Fruit fly (Drosophila melanogaster) whole organism, embryonic: ENCODE measurements around the gene yps.

ENCODE experiments used
- Bdp1 ChIP-seq: fragments of 200-800 bp; sonication (Bioruptor generic); optimal IDR thresholded peaks from 3 replicates; lab custom pipeline; 2016; ENCODE audit warnings: missing biosample characterization, missing genetic modification characterization
- CG11085 ChIP-seq: fragments of 200-800 bp; sonication (Bioruptor generic); IDR thresholded peaks from 2 replicates; pipeline ENCODE4 v1.3.6; 2022; ENCODE audit warnings: missing biosample characterization, missing genetic modification characterization
- CG11456 ChIP-seq: fragments of 200-800 bp; sonication (Bioruptor generic); IDR thresholded peaks from 3 replicates; pipeline ENCODE4 v1.3.6; 2022; ENCODE audit warnings: missing biosample characterization, missing genetic modification characterization
- CG12236 ChIP-seq: fragments of 200-800 bp; sonication (Bioruptor generic); optimal IDR thresholded peaks from 2 replicates; lab custom pipeline; 2016; ENCODE audit warnings: missing biosample characterization, missing genetic modification characterization
- CG12769 ChIP-seq: fragments of 200-800 bp; sonication (Bioruptor generic); optimal IDR thresholded peaks from 2 replicates; lab custom pipeline; 2019; ENCODE audit warnings: missing biosample characterization, mild to moderate bottlenecking, missing genetic modification characterization, moderate library complexity
- CG15011 ChIP-seq: fragments of 200-800 bp; sonication (Bioruptor generic); optimal IDR thresholded peaks from 3 replicates; lab custom pipeline; 2018; ENCODE audit warnings: missing biosample characterization, mild to moderate bottlenecking, missing genetic modification characterization
- CG1529 ChIP-seq: fragments of 200-800 bp; sonication (Bioruptor generic); optimal IDR thresholded peaks from 3 replicates; lab custom pipeline; 2018; ENCODE audit warnings: missing biosample characterization, missing genetic modification characterization
- CG1647 ChIP-seq: fragments of 200-800 bp; sonication (Bioruptor generic); optimal IDR thresholded peaks from 3 replicates; lab custom pipeline; 2016; ENCODE audit warnings: missing biosample characterization, missing genetic modification characterization
- CG16779 ChIP-seq: fragments of 200-800 bp; sonication (Bioruptor generic); IDR thresholded peaks from 2 replicates; pipeline ENCODE4 v1.3.6; 2022; ENCODE audit warnings: missing biosample characterization, missing genetic modification characterization
- CG17385 ChIP-seq: fragments of 200-800 bp; sonication (Bioruptor generic); optimal IDR thresholded peaks from 3 replicates; lab custom pipeline; 2018; ENCODE audit warnings: missing biosample characterization, mild to moderate bottlenecking, missing genetic modification characterization
- CG17829 ChIP-seq: fragments of 200-800 bp; optimal IDR thresholded peaks from 2 replicates; lab custom pipeline; 2019; ENCODE audit warnings: missing biosample characterization, mild to moderate bottlenecking, missing genetic modification characterization, moderate library complexity
- CG18011 ChIP-seq: fragments of 200-800 bp; sonication (Bioruptor generic); optimal IDR thresholded peaks from 2 replicates; lab custom pipeline; 2017; ENCODE audit warnings: missing biosample characterization, missing genetic modification characterization, mild to moderate bottlenecking, moderate library complexity, missing genotype
- CG18476 ChIP-seq: fragments of 200-800 bp; sonication (Bioruptor generic); optimal IDR thresholded peaks from 2 replicates; lab custom pipeline; 2016; ENCODE audit warnings: missing biosample characterization, mild to moderate bottlenecking, missing genetic modification characterization
- CG2120 ChIP-seq: fragments of 200-800 bp; sonication (Bioruptor generic); optimal IDR thresholded peaks from 3 replicates; lab custom pipeline; 2016; ENCODE audit warnings: missing biosample characterization, missing genetic modification characterization
- CG3163 ChIP-seq: fragments of 200-800 bp; sonication (Bioruptor generic); optimal IDR thresholded peaks from 3 replicates; lab custom pipeline; 2016; ENCODE audit warnings: missing biosample characterization, missing genetic modification characterization
- CG34224 ChIP-seq: fragments of 200-800 bp; sonication (Bioruptor generic); IDR thresholded peaks from 3 replicates; pipeline ENCODE4 v1.3.6; 2022; ENCODE audit warnings: missing biosample characterization, missing genetic modification characterization; ENCODE audit not compliant: partially characterized antibody
- CG42726 ChIP-seq: fragments of 200-800 bp; sonication (Bioruptor generic); IDR thresholded peaks from 2 replicates; pipeline ENCODE4 v1.3.6; 2022; ENCODE audit warnings: missing biosample characterization, missing genetic modification characterization; ENCODE audit not compliant: partially characterized antibody
- CG6254 ChIP-seq: fragments of 200-800 bp; sonication (Bioruptor generic); optimal IDR thresholded peaks from 3 replicates; lab custom pipeline; 2017; ENCODE audit warnings: mild to moderate bottlenecking, missing biosample characterization, missing genetic modification reagents, missing genetic modification characterization
- CG7357 ChIP-seq: fragments of 200-800 bp; sonication (Bioruptor generic); IDR thresholded peaks from 3 replicates; pipeline ENCODE4 v1.3.6; 2022; ENCODE audit warnings: missing biosample characterization, missing genetic modification characterization
- CG7372 ChIP-seq: fragments of 200-800 bp; sonication (Bioruptor generic); IDR thresholded peaks from 2 replicates; pipeline ENCODE4 v1.3.6; 2022; ENCODE audit warnings: missing biosample characterization, missing genetic modification characterization
- CG8924 ChIP-seq: fragments of 200-800 bp; optimal IDR thresholded peaks from 3 replicates; lab custom pipeline; 2019; ENCODE audit warnings: missing biosample characterization, mild to moderate bottlenecking, missing genetic modification characterization, moderate library complexity
- CTCF ChIP-seq: fragments of 200-800 bp; sonication (Bioruptor generic); optimal IDR thresholded peaks from 2 replicates; lab custom pipeline; 2017; ENCODE audit warnings: missing biosample characterization, mild to moderate bottlenecking, missing genetic modification characterization, moderate library complexity
- Dad ChIP-seq: fragments of 200-800 bp; sonication (Bioruptor generic); optimal IDR thresholded peaks from 3 replicates; lab custom pipeline; 2016; ENCODE audit warnings: missing biosample characterization, missing genetic modification characterization
- Doc2 ChIP-seq: fragments of 200-800 bp; sonication (Bioruptor generic); IDR thresholded peaks from 2 replicates; pipeline ENCODE4 v1.3.6; 2022; ENCODE audit warnings: missing biosample characterization, missing genetic modification characterization
- ERR ChIP-seq: fragments of 200-800 bp; sonication (Bioruptor generic); optimal IDR thresholded peaks from 2 replicates; lab custom pipeline; 2016; ENCODE audit warnings: missing biosample characterization, missing genetic modification characterization
- Elba2 ChIP-seq: fragments of 200-800 bp; sonication (Bioruptor generic); optimal IDR thresholded peaks from 3 replicates; lab custom pipeline; 2016; ENCODE audit warnings: missing biosample characterization, missing genetic modification characterization
- Jarid2 ChIP-seq: fragments of 200-800 bp; sonication (Bioruptor generic); optimal IDR thresholded peaks from 3 replicates; lab custom pipeline; 2017; ENCODE audit warnings: mild to moderate bottlenecking, missing biosample characterization, missing genetic modification reagents, missing genetic modification characterization
- Kr ChIP-seq: fragments of 200-800 bp; sonication (Bioruptor generic); optimal IDR thresholded peaks from 2 replicates; lab custom pipeline; 2017; ENCODE audit warnings: missing biosample characterization, mild to moderate bottlenecking, missing genetic modification characterization
- Lhr ChIP-seq: fragments of 200-800 bp; sonication (Bioruptor generic); optimal IDR thresholded peaks from 3 replicates; lab custom pipeline; 2017; ENCODE audit warnings: mild to moderate bottlenecking, missing biosample characterization, missing genetic modification reagents, missing genetic modification characterization
- MESR4 ChIP-seq: fragments of 200-800 bp; sonication (Bioruptor generic); optimal IDR thresholded peaks from 2 replicates; lab custom pipeline; 2018; ENCODE audit warnings: missing biosample characterization, mild to moderate bottlenecking, missing genetic modification characterization, moderate library complexity
- Nf-YA ChIP-seq: fragments of 200-800 bp; sonication (Bioruptor generic); IDR thresholded peaks from 2 replicates; pipeline ENCODE4 v1.3.6; 2022; ENCODE audit warnings: missing biosample characterization, missing genetic modification characterization
- NfI ChIP-seq: fragments of 200-800 bp; sonication (Bioruptor generic); optimal IDR thresholded peaks from 3 replicates; lab custom pipeline; 2018; ENCODE audit warnings: missing biosample characterization, mild to moderate bottlenecking, missing genetic modification characterization, moderate library complexity
- Ravus ChIP-seq: fragments of 200-800 bp; sonication (Bioruptor generic); IDR thresholded peaks from 2 replicates; pipeline ENCODE4 v1.3.6; 2022; ENCODE audit warnings: missing biosample characterization, missing genetic modification characterization
- aop ChIP-seq: fragments of 200-800 bp; sonication (Bioruptor generic); IDR thresholded peaks from 2 replicates; pipeline ENCODE4 v1.3.6; 2022; ENCODE audit warnings: missing biosample characterization, missing genetic modification characterization
- ara ChIP-seq: fragments of 200-800 bp; sonication (Bioruptor generic); IDR thresholded peaks from 2 replicates; pipeline ENCODE4 v1.3.6; 2022; ENCODE audit warnings: missing biosample characterization, missing genetic modification characterization
- ash1 ChIP-seq: fragments of 200-800 bp; sonication (Bioruptor generic); optimal IDR thresholded peaks from 2 replicates; lab custom pipeline; 2018; ENCODE audit warnings: missing biosample characterization, mild to moderate bottlenecking, missing genetic modification characterization
- br ChIP-seq: fragments of >200 bp; optimal IDR thresholded peaks from 2 replicates; lab custom pipeline; 2017
- chinmo ChIP-seq: fragments of 200-800 bp; sonication (Bioruptor generic); IDR thresholded peaks from 4 replicates; pipeline ENCODE4 v1.3.6; 2022; ENCODE audit warnings: missing biosample characterization, missing genetic modification characterization; ENCODE audit not compliant: partially characterized antibody
- chn ChIP-seq: fragments of 200-800 bp; sonication (Bioruptor generic); optimal IDR thresholded peaks from 2 replicates; lab custom pipeline; 2016; ENCODE audit warnings: missing biosample characterization, missing genetic modification characterization
- crc ChIP-seq: fragments of 200-800 bp; sonication (Bioruptor generic); optimal IDR thresholded peaks from 2 replicates; lab custom pipeline; 2016; ENCODE audit warnings: missing biosample characterization, missing genetic modification characterization
- crol ChIP-seq: fragments of 200-800 bp; sonication (Bioruptor generic); IDR thresholded peaks from 2 replicates; pipeline ENCODE4 v1.3.6; 2022; ENCODE audit warnings: missing biosample characterization, missing genetic modification characterization
- ewg ChIP-seq: fragments of 200-800 bp; sonication (Bioruptor generic); optimal IDR thresholded peaks from 3 replicates; lab custom pipeline; 2017; ENCODE audit warnings: mild to moderate bottlenecking, missing biosample characterization, missing genetic modification reagents, missing genetic modification characterization
- gce ChIP-seq: fragments of 200-800 bp; sonication (Bioruptor generic); IDR thresholded peaks from 3 replicates; pipeline ENCODE4 v1.3.6; 2022; ENCODE audit warnings: missing biosample characterization, missing genetic modification characterization
- gsb-n ChIP-seq: fragments of 200-800 bp; sonication (Bioruptor generic); optimal IDR thresholded peaks from 3 replicates; lab custom pipeline; 2018; ENCODE audit warnings: missing biosample characterization, mild to moderate bottlenecking, missing genetic modification characterization
- ken ChIP-seq: fragments of 200-800 bp; sonication (Bioruptor generic); IDR thresholded peaks from 3 replicates; pipeline ENCODE4 v1.3.6; 2022; ENCODE audit warnings: missing biosample characterization, missing genetic modification characterization
- lov ChIP-seq, 2 experiments: fragments of 200-800 bp in 1 of 2; fragments of >200 bp in 1 of 2; sonication (Bioruptor generic) in 1 of 2; IDR thresholded peaks in 1 of 2; optimal IDR thresholded peaks in 1 of 2; 2 replicates in 1 of 2; 3 replicates in 1 of 2; pipeline versions ENCODE4 v1.3.6 to Lab custom; 2017 to 2022; ENCODE audit warnings: missing biosample characterization in 1 of 2, missing genetic modification characterization in 1 of 2
- otp ChIP-seq: fragments of 200-800 bp; sonication (Bioruptor generic); IDR thresholded peaks from 3 replicates; pipeline ENCODE4, ENCODE4 v1.3.6; 2022; ENCODE audit warnings: missing biosample characterization, missing genetic modification characterization
- shn ChIP-seq: fragments of 200-800 bp; sonication (Bioruptor generic); optimal IDR thresholded peaks from 3 replicates; lab custom pipeline; 2016; ENCODE audit warnings: missing biosample characterization, missing genetic modification characterization
- vnd ChIP-seq: fragments of 200-800 bp; sonication (Bioruptor generic); IDR thresholded peaks from 3 replicates; pipeline ENCODE4 v1.3.6; 2022; ENCODE audit warnings: missing biosample characterization, missing genetic modification characterization; ENCODE audit not compliant: partially characterized antibody
- zf30C ChIP-seq: fragments of 200-800 bp; sonication (Bioruptor generic); optimal IDR thresholded peaks from 3 replicates; lab custom pipeline; 2018; ENCODE audit warnings: missing biosample characterization, mild to moderate bottlenecking, missing genetic modification characterization

The yps gene

dm6 chr3L:12138113-12138899 is 13.4 kb upstream of the yps start, which contains the start of the genes ND-SGDH and RhoGAP68F (continued):
- TF ChIP-seq CG2120 (GFP tag; lab: Kevin White, UChicago) (peak; percentile 86), Doc2 (GFP tag; lab: Robert Waterston, UW) (no peak), CG16779 (GFP tag; lab: Robert Waterston, UW) (no peak), Bdp1 (GFP tag; lab: Kevin White, UChicago) (peak; percentile 7), ewg (peak; percentile 48), CG8924 (tag; lab: Kevin White, UChicago) (peak; percentile 69), chn (GFP tag; lab: Kevin White, UChicago) (peak; percentile 71), shn (peak; percentile 69), CG7372 (GFP tag; lab: Robert Waterston, UW) (peak; percentile 74), CG11456 (GFP tag; lab: Robert Waterston, UW) (no peak; the same call in 2 of the 3 replicates), Nf-YA (no peak), CG42726 (GFP tag; lab: Robert Waterston, UW) (peak; percentile 81), CG17829 (tag; lab: Kevin White, UChicago) (peak; percentile 82), CG17385 (peak; percentile 66), ara (GFP tag; lab: Robert Waterston, UW) (0 out of 2 replicates have a peak, but pooled peaks have one; percentile 7), crc (GFP tag; lab: Kevin White, UChicago) (no peak), CG1647 (GFP tag; lab: Kevin White, UChicago) (peak; percentile 45), CG12236 (GFP tag; lab: Kevin White, UChicago) (no peak), gsb-n (tag; lab: Kevin White, UChicago) (peak; percentile 67), lov (optimal IDR thresholded peaks at IDR 0.05; lab: Kevin White, UChicago) (no peak), lov (GFP tag; IDR thresholded peaks at IDR 0.05; lab: Robert Waterston, UW) (no peak), ash1 (GFP tag; lab: Kevin White, UChicago) (no peak), CTCF (GFP tag; lab: Kevin White, UChicago) (no peak), CG34224 (GFP tag; lab: Robert Waterston, UW) (peak; percentile 93), CG3163 (GFP tag; lab: Kevin White, UChicago) (no peak), ERR (GFP tag; lab: Kevin White, UChicago) (no peak), CG15011 (GFP tag; lab: Kevin White, UChicago) (peak; percentile 27), CG18476 (peak; percentile 67), CG11085 (no peak), ken (GFP tag; lab: Robert Waterston, UW) (peak; percentile 58; the same call in 1 of the 3 replicates), br (lab: Kevin White, UChicago) (no peak), CG1529 (GFP tag; lab: Kevin White, UChicago) (peak; percentile 44), zf30C (no peak), NfI (GFP tag; lab: Kevin White, UChicago) (peak; percentile 74), CG12769 (peak; percentile 30), vnd (peak; percentile 99), crol (GFP tag; lab: Robert Waterston, UW) (no peak), CG7357 (GFP tag; lab: Robert Waterston, UW) (peak; percentile 41; the same call in 1 of the 3 replicates), MESR4 (GFP tag; lab: Kevin White, UChicago) (peak; percentile 78), Dad (GFP tag; lab: Kevin White, UChicago) (peak; percentile 69), Elba2 (GFP tag; lab: Kevin White, UChicago) (peak; percentile 35), otp (GFP tag; lab: Robert Waterston, UW) (0 out of 3 replicates have a peak, but pooled peaks have one; percentile 20), Jarid2 (GFP tag; lab: Kevin White, UChicago) (no peak), CG18011 (peak; percentile 24), Kr (GFP tag; lab: Kevin White, UChicago) (no peak), Ravus (no peak), chinmo (peak; percentile 88; the same call in 3 of the 4 replicates), CG6254 (GFP tag; lab: Kevin White, UChicago) (no peak), aop (GFP tag; lab: Robert Waterston, UW) (no peak), gce (GFP tag; lab: Robert Waterston, UW) (no peak), Lhr (GFP tag; lab: Kevin White, UChicago) (peak; percentile 74)
